Fruit fly (Drosophila melanogaster) whole organism, adult: ENCODE measurements around the gene sgll.

Experiments
- CG14711 ChIP-seq: fragments of 200-800 bp; sonication (Bioruptor generic); optimal IDR thresholded peaks from 2 replicates; lab custom pipeline; 2018; ENCODE audit warnings: missing biosample characterization, mild to moderate bottlenecking, missing genetic modification characterization, moderate library complexity
- CG1620 ChIP-seq: fragments of 200-800 bp; sonication (Bioruptor generic); optimal IDR thresholded peaks from 2 replicates; lab custom pipeline; 2016; ENCODE audit warnings: missing biosample characterization, missing genetic modification characterization
- CG33017 ChIP-seq: fragments of 200-800 bp; sonication (Bioruptor generic); optimal IDR thresholded peaks from 2 replicates; lab custom pipeline; 2018; ENCODE audit warnings: missing biosample characterization, mild to moderate bottlenecking, missing genetic modification characterization, moderate library complexity
- CG5204 ChIP-seq: fragments of 200-800 bp; sonication (Bioruptor generic); optimal IDR thresholded peaks from 2 replicates; lab custom pipeline; 2016; ENCODE audit warnings: missing biosample characterization, missing genetic modification characterization
- CG7045 ChIP-seq: fragments of 200-800 bp; sonication (Bioruptor generic); optimal IDR thresholded peaks from 2 replicates; lab custom pipeline; 2017; ENCODE audit warnings: missing biosample characterization, mild to moderate bottlenecking, missing genetic modification characterization
- CG7101 ChIP-seq: fragments of 200-800 bp; sonication (Bioruptor generic); optimal IDR thresholded peaks from 2 replicates; lab custom pipeline; 2018; ENCODE audit warnings: missing biosample characterization, mild to moderate bottlenecking, missing genetic modification characterization, moderate library complexity
- Clk ChIP-seq: fragments of 200-800 bp; sonication (Bioruptor generic); optimal IDR thresholded peaks from 2 replicates; lab custom pipeline; 2017; ENCODE audit warnings: missing biosample characterization, missing genetic modification characterization
- Hr96 ChIP-seq: fragments of 200-800 bp; sonication (Bioruptor generic); optimal IDR thresholded peaks from 2 replicates; lab custom pipeline; 2016; ENCODE audit warnings: missing biosample characterization, missing genetic modification characterization
- cic ChIP-seq: fragments of 200-800 bp; sonication (Bioruptor generic); optimal IDR thresholded peaks from 2 replicates; lab custom pipeline; 2017; ENCODE audit warnings: missing biosample characterization, mild to moderate bottlenecking, missing genetic modification characterization, moderate library complexity
- cnc ChIP-seq, 2 experiments: fragments of >200 bp; optimal IDR thresholded peaks; 2 replicates each; lab custom pipeline; 2017
- kay ChIP-seq: fragments of 200-800 bp; sonication (Bioruptor generic); peaks from one replicate; lab custom pipeline; 2016; ENCODE audit warnings: missing biosample characterization, missing genetic modification characterization, borderline replicate concordance
- ovo ChIP-seq: fragments of 200-800 bp; sonication (Bioruptor generic); optimal IDR thresholded peaks from 2 replicates; lab custom pipeline; 2016; ENCODE audit warnings: missing biosample characterization, missing genetic modification characterization
- pad ChIP-seq: fragments of 200-800 bp; sonication (Bioruptor generic); optimal IDR thresholded peaks from 3 replicates; lab custom pipeline; 2017; ENCODE audit warnings: missing biosample characterization, missing genetic modification characterization, mild to moderate bottlenecking, moderate library complexity, missing genetic modification reagents
- tj ChIP-seq: fragments of 200-800 bp; sonication (Bioruptor generic); optimal IDR thresholded peaks from 3 replicates; lab custom pipeline; 2017; ENCODE audit warnings: missing biosample characterization, mild to moderate bottlenecking, missing genetic modification characterization, moderate library complexity

dm6 chr3R:7760970-7761558, 49.3 kb upstream of the sgll start:
- TF ChIP-seq CG1620 (GFP tag; lab: Kevin White, UChicago), result no peak
- no peak for TF ChIP-seq tj (GFP tag; lab: Kevin White, UChicago)
- no peak for TF ChIP-seq Hr96 (GFP tag; lab: Kevin White, UChicago)
- TF ChIP-seq CG14711, result no peak
- TF ChIP-seq CG5204 (GFP tag; lab: Kevin White, UChicago), result no peak
- TF ChIP-seq CG33017 (tag; lab: Kevin White, UChicago), result no peak
- TF ChIP-seq pad, result no peak
- no peak for TF ChIP-seq kay (GFP tag; lab: Kevin White, UChicago)
- no peak for TF ChIP-seq Clk (GFP tag; lab: Kevin White, UChicago)
- TF ChIP-seq cic (GFP tag; lab: Kevin White, UChicago), result no peak
- TF ChIP-seq CG7045, result no peak
- no peak for TF ChIP-seq ovo (GFP tag; lab: Kevin White, UChicago)
- no peak for TF ChIP-seq cnc (optimal IDR thresholded peaks at IDR 0.05; lab: Kevin White, UChicago)
- no peak for TF ChIP-seq CG7101 (tag; lab: Kevin White, UChicago)
